Fruit fly (Drosophila melanogaster) whole organism, embryonic: ENCODE measurements around the gene CG43402.

ENCODE experiments used
- BtbVII ChIP-seq: fragments of 200-800 bp; sonication (Bioruptor generic); optimal IDR thresholded peaks from 3 replicates; lab custom pipeline; 2017; ENCODE audit warnings: missing biosample characterization, mild to moderate bottlenecking, missing genetic modification characterization
- C15 ChIP-seq: fragments of 200-800 bp; sonication (Bioruptor generic); IDR thresholded peaks from 3 replicates; pipeline ENCODE4 v1.3.6; 2022; ENCODE audit warnings: missing biosample characterization, missing genetic modification characterization
- CG11560 ChIP-seq: fragments of 200-800 bp; sonication (Bioruptor generic); IDR thresholded peaks from 3 replicates; pipeline ENCODE4 v1.3.6; 2022; ENCODE audit warnings: missing biosample characterization, missing genetic modification characterization
- CG12299 ChIP-seq: fragments of 200-800 bp; sonication (Bioruptor generic); optimal IDR thresholded peaks from 2 replicates; lab custom pipeline; 2018; ENCODE audit warnings: missing biosample characterization, mild to moderate bottlenecking, missing genetic modification characterization
- CG13775 ChIP-seq: fragments of 200-800 bp; sonication (Bioruptor generic); optimal IDR thresholded peaks from 3 replicates; lab custom pipeline; 2017; ENCODE audit warnings: missing biosample characterization, mild to moderate bottlenecking, missing genetic modification characterization
- CG14965 ChIP-seq: fragments of 200-800 bp; sonication (Bioruptor generic); optimal IDR thresholded peaks from 2 replicates; lab custom pipeline; 2016; ENCODE audit warnings: missing biosample characterization, missing genetic modification characterization, borderline replicate concordance
- CG17361 ChIP-seq: fragments of 200-800 bp; sonication (Bioruptor generic); IDR thresholded peaks from 3 replicates; pipeline ENCODE4 v1.3.6; 2022; ENCODE audit warnings: missing biosample characterization, missing genetic modification characterization
- CG2199 ChIP-seq: fragments of 200-800 bp; sonication (Bioruptor generic); IDR thresholded peaks from 3 replicates; pipeline ENCODE4 v1.3.6; 2022; ENCODE audit warnings: missing biosample characterization, missing genetic modification characterization
- CG3065 ChIP-seq: fragments of 200-800 bp; sonication (Bioruptor generic); optimal IDR thresholded peaks from 2 replicates; lab custom pipeline; 2016; ENCODE audit warnings: missing biosample characterization, missing genetic modification characterization
- CG32772 ChIP-seq: fragments of 200-800 bp; sonication (Bioruptor generic); IDR thresholded peaks from 2 replicates; pipeline ENCODE4 v1.3.6; 2022; ENCODE audit warnings: missing biosample characterization, missing genetic modification characterization
- CG4328 ChIP-seq: fragments of 200-800 bp; sonication (Bioruptor generic); optimal IDR thresholded peaks from 3 replicates; lab custom pipeline; 2017; ENCODE audit warnings: missing biosample characterization, missing genetic modification reagents, missing genetic modification characterization
- CG4617 ChIP-seq: fragments of 200-800 bp; sonication (Bioruptor generic); optimal IDR thresholded peaks from 3 replicates; lab custom pipeline; 2016; ENCODE audit warnings: missing biosample characterization, missing genetic modification characterization, borderline replicate concordance
- CG6813 ChIP-seq: fragments of 200-800 bp; sonication (Bioruptor generic); optimal IDR thresholded peaks from 2 replicates; lab custom pipeline; 2017; ENCODE audit warnings: missing biosample characterization, missing genetic modification characterization, mild to moderate bottlenecking, moderate library complexity, missing genetic modification reagents
- CG7271 ChIP-seq: fragments of 200-800 bp; sonication (Bioruptor generic); optimal IDR thresholded peaks from 2 replicates; lab custom pipeline; 2018; ENCODE audit warnings: missing biosample characterization, mild to moderate bottlenecking, missing genetic modification characterization, moderate library complexity
- CG7372 ChIP-seq: fragments of 200-800 bp; sonication (Bioruptor generic); IDR thresholded peaks from 2 replicates; pipeline ENCODE4 v1.3.6; 2022; ENCODE audit warnings: missing biosample characterization, missing genetic modification characterization
- CG8765 ChIP-seq: fragments of 200-800 bp; sonication (Bioruptor generic); IDR thresholded peaks from 2 replicates; pipeline ENCODE4 v1.3.6; 2022; ENCODE audit warnings: missing biosample characterization, missing genetic modification characterization
- CG9437 ChIP-seq: fragments of 200-800 bp; sonication (Bioruptor generic); optimal IDR thresholded peaks from 2 replicates; lab custom pipeline; 2018; ENCODE audit warnings: missing biosample characterization, mild to moderate bottlenecking, missing genetic modification characterization
- CG9876 ChIP-seq: fragments of 200-800 bp; sonication (Bioruptor generic); optimal IDR thresholded peaks from 2 replicates; lab custom pipeline; 2016; ENCODE audit warnings: missing biosample characterization, missing genetic modification characterization
- CG9932 ChIP-seq: fragments of 200-800 bp; sonication (Bioruptor generic); IDR thresholded peaks from 2 replicates; pipeline ENCODE4 v1.3.6; 2022; ENCODE audit warnings: missing biosample characterization, missing genetic modification characterization
- Eip74EF ChIP-seq, 2 experiments: fragments of 200-800 bp in 1 of 2; fragments of >200 bp in 1 of 2; sonication (Bioruptor generic) in 1 of 2; optimal IDR thresholded peaks; 2 replicates each; lab custom pipeline; 2017 to 2019; ENCODE audit warnings: missing biosample characterization in 2 of 2, missing genetic modification characterization in 2 of 2, mild to moderate bottlenecking in 1 of 2, moderate library complexity in 1 of 2
- Elba2 ChIP-seq: fragments of 200-800 bp; sonication (Bioruptor generic); optimal IDR thresholded peaks from 3 replicates; lab custom pipeline; 2016; ENCODE audit warnings: missing biosample characterization, missing genetic modification characterization
- Hr39 ChIP-seq: fragments of >200 bp; optimal IDR thresholded peaks from 2 replicates; lab custom pipeline; 2017
- Hsf ChIP-seq: fragments of 200-800 bp; sonication (Bioruptor generic); optimal IDR thresholded peaks from 3 replicates; lab custom pipeline; 2016; ENCODE audit warnings: missing biosample characterization, missing genetic modification characterization
- Myb ChIP-seq: fragments of 200-800 bp; sonication (Bioruptor generic); optimal IDR thresholded peaks from 2 replicates; lab custom pipeline; 2016; ENCODE audit warnings: missing biosample characterization, missing genetic modification characterization
- Scr ChIP-seq: fragments of 200-800 bp; sonication (Bioruptor generic); IDR thresholded peaks from 2 replicates; pipeline ENCODE4 v1.3.6; 2022; ENCODE audit warnings: missing biosample characterization, missing genetic modification characterization; ENCODE audit not compliant: partially characterized antibody
- Spps ChIP-seq: fragments of 200-800 bp; sonication (Bioruptor generic); optimal IDR thresholded peaks from 2 replicates; lab custom pipeline; 2018; ENCODE audit warnings: missing biosample characterization, mild to moderate bottlenecking, missing genetic modification characterization
- Ssrp ChIP-seq: fragments of 200-800 bp; sonication (Bioruptor generic); optimal IDR thresholded peaks from 2 replicates; lab custom pipeline; 2018; ENCODE audit warnings: missing biosample characterization, mild to moderate bottlenecking, missing genetic modification characterization, moderate library complexity
- TFAM ChIP-seq: fragments of 200-800 bp; sonication (Bioruptor generic); optimal IDR thresholded peaks from 2 replicates; lab custom pipeline; 2017; ENCODE audit warnings: missing biosample characterization, missing genetic modification characterization, inconsistent platforms
- Taf1 ChIP-seq: fragments of 200-800 bp; sonication (Bioruptor generic); IDR thresholded peaks from 2 replicates; pipeline ENCODE4 v1.3.6; 2022; ENCODE audit warnings: missing biosample characterization, missing genetic modification characterization
- aop ChIP-seq: fragments of 200-800 bp; sonication (Bioruptor generic); IDR thresholded peaks from 2 replicates; pipeline ENCODE4 v1.3.6; 2022; ENCODE audit warnings: missing biosample characterization, missing genetic modification characterization
- bcd ChIP-seq: fragments of 200-800 bp; sonication (Bioruptor generic); optimal IDR thresholded peaks from 2 replicates; lab custom pipeline; 2017; ENCODE audit warnings: missing biosample characterization, mild to moderate bottlenecking, missing genetic modification characterization
- caup ChIP-seq: fragments of 200-800 bp; sonication (Bioruptor generic); optimal IDR thresholded peaks from 3 replicates; lab custom pipeline; 2017; ENCODE audit warnings: missing biosample characterization, mild to moderate bottlenecking, missing genetic modification characterization, moderate library complexity; ENCODE audit not compliant: severe bottlenecking
- danr ChIP-seq: fragments of 200-800 bp; sonication (Bioruptor generic); IDR thresholded peaks from 2 replicates; pipeline ENCODE4 v1.3.6; 2022; ENCODE audit warnings: missing biosample characterization, missing genetic modification characterization
- emc ChIP-seq: fragments of 200-800 bp; sonication (Bioruptor generic); optimal IDR thresholded peaks from 2 replicates; lab custom pipeline; 2016; ENCODE audit warnings: missing biosample characterization, missing genetic modification characterization
- exex ChIP-seq: fragments of 200-800 bp; sonication (Bioruptor generic); optimal IDR thresholded peaks from 4 replicates; lab custom pipeline; 2018; ENCODE audit warnings: missing biosample characterization, mild to moderate bottlenecking, missing genetic modification characterization, moderate library complexity
- fd3F ChIP-seq: fragments of 200-800 bp; sonication (Bioruptor generic); optimal IDR thresholded peaks from 2 replicates; lab custom pipeline; 2018; ENCODE audit warnings: missing biosample characterization, mild to moderate bottlenecking, missing genetic modification characterization, moderate library complexity
- fd96Cb ChIP-seq: fragments of 200-800 bp; sonication (Bioruptor generic); optimal IDR thresholded peaks from 2 replicates; lab custom pipeline; 2018; ENCODE audit warnings: missing biosample characterization, mild to moderate bottlenecking, missing genetic modification characterization, moderate library complexity
- fru ChIP-seq: fragments of >200 bp; optimal IDR thresholded peaks from 2 replicates; lab custom pipeline; 2017
- hb ChIP-seq: fragments of 200-800 bp; sonication (Bioruptor generic); IDR thresholded peaks from 3 replicates; pipeline ENCODE4 v1.3.6; 2022; ENCODE audit warnings: missing biosample characterization, missing genetic modification characterization; ENCODE audit not compliant: partially characterized antibody
- kah ChIP-seq: fragments of 200-800 bp; sonication (Bioruptor generic); optimal IDR thresholded peaks from 2 replicates; lab custom pipeline; 2018; ENCODE audit warnings: missing biosample characterization, mild to moderate bottlenecking, missing genetic modification characterization
- ken ChIP-seq: fragments of 200-800 bp; sonication (Bioruptor generic); IDR thresholded peaks from 3 replicates; pipeline ENCODE4 v1.3.6; 2022; ENCODE audit warnings: missing biosample characterization, missing genetic modification characterization
- lov ChIP-seq, 2 experiments: fragments of 200-800 bp in 1 of 2; fragments of >200 bp in 1 of 2; sonication (Bioruptor generic) in 1 of 2; IDR thresholded peaks in 1 of 2; optimal IDR thresholded peaks in 1 of 2; 2 replicates in 1 of 2; 3 replicates in 1 of 2; pipeline versions ENCODE4 v1.3.6 to Lab custom; 2017 to 2022; ENCODE audit warnings: missing biosample characterization in 1 of 2, missing genetic modification characterization in 1 of 2
- nerfin-1 ChIP-seq: fragments of 200-800 bp; sonication (Bioruptor generic); optimal IDR thresholded peaks from 3 replicates; lab custom pipeline; 2019; ENCODE audit warnings: missing biosample characterization, mild to moderate bottlenecking, missing genetic modification characterization, moderate library complexity
- pzg ChIP-seq: fragments of 200-800 bp; sonication (Bioruptor generic); optimal IDR thresholded peaks from 3 replicates; lab custom pipeline; 2018; ENCODE audit warnings: missing biosample characterization, mild to moderate bottlenecking, missing genetic modification characterization, moderate library complexity
- sd ChIP-seq: fragments of 200-800 bp; sonication (Bioruptor generic); optimal IDR thresholded peaks from 3 replicates; lab custom pipeline; 2018; ENCODE audit warnings: missing biosample characterization, mild to moderate bottlenecking, missing genetic modification characterization, moderate library complexity
- sisA ChIP-seq: fragments of 200-800 bp; sonication (Bioruptor generic); IDR thresholded peaks from 2 replicates; pipeline ENCODE4 v1.3.6; 2022; ENCODE audit warnings: missing biosample characterization, missing genetic modification characterization
- sr ChIP-seq: fragments of 200-800 bp; sonication (Bioruptor generic); IDR thresholded peaks from 3 replicates; pipeline ENCODE4 v1.3.6; 2022; ENCODE audit warnings: missing biosample characterization, missing genetic modification characterization
- stwl ChIP-seq: fragments of 200-800 bp; sonication (Bioruptor generic); optimal IDR thresholded peaks from 3 replicates; lab custom pipeline; 2018; ENCODE audit warnings: missing biosample characterization, mild to moderate bottlenecking, missing genetic modification characterization, moderate library complexity
- unc-4 ChIP-seq: fragments of 200-800 bp; sonication (Bioruptor generic); IDR thresholded peaks from 2 replicates; pipeline ENCODE4 v1.3.6; 2022; ENCODE audit warnings: missing biosample characterization, missing genetic modification characterization; ENCODE audit not compliant: partially characterized antibody
- zen2 ChIP-seq: fragments of 200-800 bp; sonication (Bioruptor generic); IDR thresholded peaks from 3 replicates; pipeline ENCODE4 v1.3.6; 2022; ENCODE audit warnings: missing biosample characterization, missing genetic modification characterization; ENCODE audit not compliant: partially characterized antibody

Gene CG43402

DNA sequence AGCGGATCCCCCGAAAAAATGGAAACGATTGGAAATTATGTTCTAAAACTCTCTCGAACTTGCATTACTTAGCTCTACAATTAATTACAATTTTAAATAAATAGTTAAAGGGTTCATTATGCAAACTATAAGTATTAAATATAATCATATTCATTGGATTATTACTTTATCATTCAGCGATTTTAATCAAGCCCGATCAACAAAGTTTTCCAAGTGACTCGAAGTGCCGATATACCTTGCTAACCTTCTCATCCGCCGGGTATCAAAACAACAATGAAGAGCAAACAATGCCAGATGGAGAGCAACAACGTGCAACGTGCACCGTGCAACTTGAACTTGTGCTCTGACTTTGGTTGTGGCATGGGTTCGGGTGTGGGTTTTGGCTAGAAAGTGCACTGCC lies 13.9 kb downstream of the CG43402 start (continued):
- no peak for TF ChIP-seq Taf1 (GFP tag; lab: Robert Waterston, UW)
- TF ChIP-seq kah: no peak
- TF ChIP-seq CG8765: peak; percentile 57; the same call in 1 of the 2 replicates
- peak; percentile 16 for TF ChIP-seq CG7271
- no peak for TF ChIP-seq Scr (GFP tag; lab: Robert Waterston, UW)
- TF ChIP-seq CG9437 (GFP tag; lab: Kevin White, UChicago): no peak
- TF ChIP-seq Myb (GFP tag; lab: Kevin White, UChicago): no peak
- TF ChIP-seq Ssrp: peak; percentile 58
- no peak for TF ChIP-seq aop (GFP tag; lab: Robert Waterston, UW)
- TF ChIP-seq CG11560 (tag; lab: Robert Waterston, UW): no peak
- TF ChIP-seq CG9876 (GFP tag; lab: Kevin White, UChicago): no peak
- TF ChIP-seq pzg (GFP tag; lab: Kevin White, UChicago): no peak
- peak; percentile 82 for TF ChIP-seq Spps (tag; lab: Kevin White, UChicago)
- peak; percentile 51; the same call in 2 of the 3 replicates for TF ChIP-seq CG17361 (GFP tag; lab: Robert Waterston, UW)
- no peak for TF ChIP-seq Hr39 (lab: Kevin White, UChicago)
- TF ChIP-seq CG13775 (GFP tag; lab: Kevin White, UChicago): peak; percentile 28
- TF ChIP-seq exex (tag; lab: Kevin White, UChicago): no peak
- TF ChIP-seq CG7372 (GFP tag; lab: Robert Waterston, UW): no peak
- peak in 1 of 2 experiments; percentile 3 for TF ChIP-seq Eip74EF (GFP tag; optimal IDR thresholded peaks at IDR 0.05; lab: Kevin White, UChicago)
- TF ChIP-seq fru (lab: Kevin White, UChicago): no peak
- TF ChIP-seq CG9932 (GFP tag; lab: Robert Waterston, UW): no peak
- no peak for TF ChIP-seq caup (GFP tag; lab: Kevin White, UChicago)
- TF ChIP-seq CG4328: no peak
- no peak for TF ChIP-seq C15
- TF ChIP-seq lov (optimal IDR thresholded peaks at IDR 0.05; lab: Kevin White, UChicago): no peak
- TF ChIP-seq lov (GFP tag; IDR thresholded peaks at IDR 0.05; lab: Robert Waterston, UW): peak; percentile 64; the same call in 1 of the 3 replicates
- no peak for TF ChIP-seq zen2 (GFP tag; lab: Robert Waterston, UW)
- no peak for TF ChIP-seq unc-4 (GFP tag; lab: Robert Waterston, UW)
- TF ChIP-seq BtbVII (GFP tag; lab: Kevin White, UChicago): no peak
- TF ChIP-seq CG32772 (GFP tag; lab: Robert Waterston, UW): peak; percentile 61
- TF ChIP-seq sr (GFP tag; lab: Robert Waterston, UW): no peak
- no peak for TF ChIP-seq danr (GFP tag; lab: Robert Waterston, UW)
- TF ChIP-seq Hsf (GFP tag; lab: Kevin White, UChicago): peak; percentile 11
- no peak for TF ChIP-seq CG3065 (GFP tag; lab: Kevin White, UChicago)
- TF ChIP-seq nerfin-1 (tag; lab: Kevin White, UChicago): peak; percentile 46
- TF ChIP-seq hb (GFP tag; lab: Robert Waterston, UW): no peak
- peak; percentile 49 for TF ChIP-seq stwl (tag; lab: Kevin White, UChicago)
- peak; percentile 13 for TF ChIP-seq CG6813 (GFP tag; lab: Kevin White, UChicago)
- no peak for TF ChIP-seq CG12299 (tag; lab: Kevin White, UChicago)
- peak; percentile 43; the same call in 1 of the 3 replicates for TF ChIP-seq ken
- TF ChIP-seq TFAM (GFP tag; lab: Kevin White, UChicago): no peak
- peak; percentile 80 for TF ChIP-seq fd96Cb
- TF ChIP-seq sd (tag; lab: Kevin White, UChicago): no peak
- no peak for TF ChIP-seq CG2199 (GFP tag; lab: Robert Waterston, UW)
- TF ChIP-seq fd3F: no peak
- no peak for TF ChIP-seq CG14965
- no peak for TF ChIP-seq CG4617
- no peak for TF ChIP-seq Elba2 (GFP tag; lab: Kevin White, UChicago)
- no peak; the same call in 1 of the 2 replicates for TF ChIP-seq sisA (GFP tag; lab: Robert Waterston, UW)
- TF ChIP-seq bcd (GFP tag; lab: Kevin White, UChicago): no peak
- TF ChIP-seq emc (GFP tag; lab: Kevin White, UChicago): no peak
